Fruit fly (Drosophila melanogaster) whole organism, embryonic: Measurements from ENCODE around the gene haf.

Source experiments
- Abd-B ChIP-seq: fragments of 200-800 bp; sonication (Bioruptor generic); optimal IDR thresholded peaks from 2 replicates; lab custom pipeline; 2018; ENCODE audit warnings: missing biosample characterization, mild to moderate bottlenecking, missing genetic modification characterization, moderate library complexity
- CG10543 ChIP-seq: fragments of 200-800 bp; sonication (Bioruptor generic); optimal IDR thresholded peaks from 3 replicates; lab custom pipeline; 2017; ENCODE audit warnings: missing biosample characterization, mild to moderate bottlenecking, missing genetic modification characterization, moderate library complexity
- CG10959 ChIP-seq: fragments of 200-800 bp; sonication (Bioruptor generic); IDR thresholded peaks from 2 replicates; pipeline ENCODE4 v1.3.6; 2022; ENCODE audit warnings: missing biosample characterization, missing genetic modification characterization
- CG14667 ChIP-seq: fragments of 200-800 bp; sonication (Bioruptor generic); IDR thresholded peaks from 2 replicates; pipeline ENCODE4 v1.3.6; 2022; ENCODE audit warnings: missing biosample characterization, missing genetic modification characterization
- CG15073 ChIP-seq: fragments of 200-800 bp; sonication (Bioruptor generic); optimal IDR thresholded peaks from 2 replicates; lab custom pipeline; 2016; ENCODE audit warnings: missing biosample characterization, missing genetic modification characterization
- CG1603 ChIP-seq: fragments of 200-800 bp; sonication (Bioruptor generic); optimal IDR thresholded peaks from 2 replicates; lab custom pipeline; 2019; ENCODE audit warnings: missing biosample characterization, mild to moderate bottlenecking, missing genetic modification characterization, moderate library complexity
- CG1792 ChIP-seq: fragments of 200-800 bp; sonication (Bioruptor generic); optimal IDR thresholded peaks from 2 replicates; lab custom pipeline; 2016; ENCODE audit warnings: missing biosample characterization, missing genetic modification characterization
- CG18262 ChIP-seq: fragments of 200-800 bp; optimal IDR thresholded peaks from 3 replicates; lab custom pipeline; 2019; ENCODE audit warnings: missing biosample characterization, mild to moderate bottlenecking, missing genetic modification characterization, moderate library complexity
- CG6765 ChIP-seq: fragments of 200-800 bp; sonication (Bioruptor generic); optimal IDR thresholded peaks from 3 replicates; lab custom pipeline; 2017; ENCODE audit warnings: missing biosample characterization, mild to moderate bottlenecking, missing genetic modification characterization
- CG7839 ChIP-seq: fragments of 200-800 bp; sonication (Bioruptor generic); optimal IDR thresholded peaks from 3 replicates; lab custom pipeline; 2018; ENCODE audit warnings: missing biosample characterization, mild to moderate bottlenecking, missing genetic modification characterization, moderate library complexity
- CG9817 ChIP-seq: fragments of 200-800 bp; sonication (Bioruptor generic); optimal IDR thresholded peaks from 2 replicates; lab custom pipeline; 2018; ENCODE audit warnings: missing biosample characterization, mild to moderate bottlenecking, missing genetic modification characterization, moderate library complexity
- Dip3 ChIP-seq: fragments of 200-800 bp; sonication (Bioruptor generic); optimal IDR thresholded peaks from 3 replicates; lab custom pipeline; 2016; ENCODE audit warnings: missing biosample characterization, missing genetic modification characterization
- Doc3 ChIP-seq: fragments of 200-800 bp; sonication (Bioruptor generic); IDR thresholded peaks from 3 replicates; pipeline ENCODE4 v1.3.6; 2022; ENCODE audit warnings: missing biosample characterization, missing genetic modification characterization; ENCODE audit not compliant: partially characterized antibody
- Drgx ChIP-seq: fragments of 200-800 bp; sonication (Bioruptor generic); IDR thresholded peaks from 2 replicates; pipeline ENCODE4 v1.3.6; 2022; ENCODE audit warnings: missing biosample characterization, missing genetic modification characterization
- E2f1 ChIP-seq: fragments of 200-800 bp; sonication (Bioruptor generic); IDR thresholded peaks from 2 replicates; pipeline ENCODE4 v1.3.6; 2022; ENCODE audit warnings: missing biosample characterization, missing genetic modification characterization
- Ets65A ChIP-seq: fragments of 200-800 bp; sonication (Bioruptor generic); peaks from one replicate; lab custom pipeline; 2016; ENCODE audit warnings: missing biosample characterization, missing genetic modification characterization
- HLH3B ChIP-seq: fragments of 200-800 bp; sonication (Bioruptor generic); IDR thresholded peaks from 2 replicates; pipeline ENCODE4 v1.3.6; 2022; ENCODE audit warnings: missing biosample characterization, missing genetic modification characterization
- Oaz ChIP-seq: fragments of 200-800 bp; sonication (Bioruptor generic); IDR thresholded peaks from 2 replicates; pipeline ENCODE4 v1.3.6; 2022; ENCODE audit warnings: missing biosample characterization, missing genetic modification characterization
- Six4 ChIP-seq: fragments of 200-800 bp; sonication (Bioruptor generic); optimal IDR thresholded peaks from 2 replicates; lab custom pipeline; 2016; ENCODE audit warnings: missing biosample characterization, missing genetic modification characterization
- Sry-δ ChIP-seq: fragments of 200-800 bp; sonication (Bioruptor generic); optimal IDR thresholded peaks from 2 replicates; lab custom pipeline; 2016; ENCODE audit warnings: missing biosample characterization, missing genetic modification characterization
- Xrp1 ChIP-seq: fragments of 200-800 bp; sonication (Bioruptor generic); IDR thresholded peaks from 2 replicates; pipeline ENCODE4 v1.3.6; 2022; ENCODE audit warnings: missing biosample characterization, missing genetic modification characterization
- aop ChIP-seq: fragments of 200-800 bp; sonication (Bioruptor generic); IDR thresholded peaks from 2 replicates; pipeline ENCODE4 v1.3.6; 2022; ENCODE audit warnings: missing biosample characterization, missing genetic modification characterization
- chif ChIP-seq, 2 experiments: fragments of 200-800 bp; sonication (Bioruptor generic); optimal IDR thresholded peaks; 3 replicates each; lab custom pipeline; 2016; ENCODE audit warnings: missing biosample characterization in 2 of 2, missing genetic modification characterization in 2 of 2
- croc ChIP-seq: fragments of 200-800 bp; sonication (Bioruptor generic); conservative IDR thresholded peaks from 3 replicates; pipeline ENCODE4 v1.3.6; 2022; ENCODE audit warnings: missing biosample characterization, missing genetic modification characterization
- eve ChIP-seq, 2 experiments: fragments of >200 bp; optimal IDR thresholded peaks; 2 replicates each; lab custom pipeline; 2017; ENCODE audit warnings: missing biosample characterization in 2 of 2, missing genetic modification characterization in 2 of 2
- gcm ChIP-seq: fragments of 200-800 bp; sonication (Bioruptor generic); optimal IDR thresholded peaks from 2 replicates; lab custom pipeline; 2019; ENCODE audit warnings: missing biosample characterization, mild to moderate bottlenecking, missing genetic modification characterization, moderate library complexity
- her ChIP-seq: fragments of 200-800 bp; sonication (Bioruptor generic); optimal IDR thresholded peaks from 2 replicates; lab custom pipeline; 2016; ENCODE audit warnings: missing biosample characterization, missing genetic modification characterization
- insv ChIP-seq, 2 experiments: fragments of 200-800 bp; sonication (Bioruptor generic); optimal IDR thresholded peaks; 3 replicates each; lab custom pipeline; 2016 to 2018; ENCODE audit warnings: missing biosample characterization in 2 of 2, missing genetic modification characterization in 2 of 2
- inv ChIP-seq: fragments of 200-800 bp; sonication (Bioruptor generic); IDR thresholded peaks from 2 replicates; pipeline ENCODE4 v1.3.6; 2022; ENCODE audit warnings: missing biosample characterization, missing genetic modification characterization; ENCODE audit not compliant: partially characterized antibody
- onecut ChIP-seq: fragments of 200-800 bp; sonication (Bioruptor generic); IDR thresholded peaks from 2 replicates; pipeline ENCODE4 v1.3.6; 2022; ENCODE audit warnings: missing biosample characterization, missing genetic modification characterization
- pb ChIP-seq: fragments of 200-800 bp; sonication (Bioruptor generic); optimal IDR thresholded peaks from 3 replicates; lab custom pipeline; 2016; ENCODE audit warnings: missing biosample characterization, missing genetic modification characterization
- prd ChIP-seq, 3 experiments: fragments of >200 bp in 2 of 3; fragments of 200-800 bp in 1 of 3; sonication (Bioruptor generic) in 1 of 3; optimal IDR thresholded peaks in 2 of 3; IDR thresholded peaks in 1 of 3; 2 replicates in 2 of 3; 3 replicates in 1 of 3; pipeline versions ENCODE4 v1.3.6 to Lab custom; 2017 to 2022; ENCODE audit warnings: missing biosample characterization in 1 of 3, missing genetic modification characterization in 1 of 3
- sd ChIP-seq: fragments of 200-800 bp; sonication (Bioruptor generic); optimal IDR thresholded peaks from 3 replicates; lab custom pipeline; 2018; ENCODE audit warnings: missing biosample characterization, mild to moderate bottlenecking, missing genetic modification characterization, moderate library complexity
- sens-2 ChIP-seq: fragments of 200-800 bp; sonication (Bioruptor generic); IDR thresholded peaks from 2 replicates; pipeline ENCODE4 v1.3.6; 2022; ENCODE audit warnings: missing biosample characterization, missing genetic modification characterization
- sisA ChIP-seq: fragments of 200-800 bp; sonication (Bioruptor generic); IDR thresholded peaks from 2 replicates; pipeline ENCODE4 v1.3.6; 2022; ENCODE audit warnings: missing biosample characterization, missing genetic modification characterization
- slp2 ChIP-seq: fragments of 200-800 bp; sonication (Bioruptor generic); optimal IDR thresholded peaks from 2 replicates; lab custom pipeline; 2016; ENCODE audit warnings: missing biosample characterization, missing genetic modification characterization
- sug ChIP-seq: fragments of 200-800 bp; optimal IDR thresholded peaks from 2 replicates; lab custom pipeline; 2019; ENCODE audit warnings: missing biosample characterization, mild to moderate bottlenecking, missing genetic modification characterization, moderate library complexity
- trh ChIP-seq: fragments of 200-800 bp; sonication (Bioruptor generic); optimal IDR thresholded peaks from 2 replicates; lab custom pipeline; 2016; ENCODE audit warnings: missing biosample characterization, missing genetic modification characterization
- zen ChIP-seq: fragments of 200-800 bp; sonication (Bioruptor generic); optimal IDR thresholded peaks from 3 replicates; lab custom pipeline; 2018; ENCODE audit warnings: missing biosample characterization, mild to moderate bottlenecking, missing genetic modification characterization, moderate library complexity
- zen2 ChIP-seq: fragments of 200-800 bp; sonication (Bioruptor generic); IDR thresholded peaks from 3 replicates; pipeline ENCODE4 v1.3.6; 2022; ENCODE audit warnings: missing biosample characterization, missing genetic modification characterization; ENCODE audit not compliant: partially characterized antibody

Gene haf

dm6 chr2L:1509748-1510147 lies 45.2 kb upstream of the haf start:
- no peak for TF ChIP-seq Abd-B (GFP tag; lab: Kevin White, UChicago)
- TF ChIP-seq sd (tag; lab: Kevin White, UChicago) = no peak
- peak; percentile 24 for TF ChIP-seq zen (tag; lab: Kevin White, UChicago)
- peak; percentile 41; the same call in 1 of the 2 replicates for TF ChIP-seq Drgx (GFP tag; lab: Robert Waterston, UW)
- TF ChIP-seq pb = no peak
- TF ChIP-seq CG10543 (GFP tag; lab: Kevin White, UChicago) = no peak
- no peak for TF ChIP-seq Six4 (GFP tag; lab: Kevin White, UChicago)
- no peak for TF ChIP-seq slp2 (GFP tag; lab: Kevin White, UChicago)
- peak; percentile 41; the same call in 1 of the 2 replicates for TF ChIP-seq Xrp1 (GFP tag; lab: Robert Waterston, UW)
- peak; percentile 88 for TF ChIP-seq Ets65A (GFP tag; lab: Kevin White, UChicago)
- TF ChIP-seq HLH3B (GFP tag; lab: Robert Waterston, UW) = no peak
- peak; percentile 18; the same call in 1 of the 2 replicates for TF ChIP-seq sens-2
- TF ChIP-seq CG14667 = 0 out of 2 replicates have a peak, but pooled peaks have one; percentile 7
- TF ChIP-seq onecut (GFP tag; lab: Robert Waterston, UW) = no peak
- peak in 1 of 2 experiments; percentile 10 for TF ChIP-seq eve (GFP tag; optimal IDR thresholded peaks at IDR 0.05; lab: Kevin White, UChicago)
- TF ChIP-seq inv (GFP tag; lab: Robert Waterston, UW) = no peak
- TF ChIP-seq chif (GFP tag; optimal IDR thresholded peaks at IDR 0.05; lab: Kevin White, UChicago) = peak in 1 of 2 experiments; percentile 12
- TF ChIP-seq aop (GFP tag; lab: Robert Waterston, UW) = no peak
- no peak for TF ChIP-seq Dip3 (GFP tag; lab: Kevin White, UChicago)
- TF ChIP-seq sisA (GFP tag; lab: Robert Waterston, UW) = peak; percentile 21; the same call in 1 of the 2 replicates
- TF ChIP-seq CG9817 = no peak
- no peak for TF ChIP-seq prd (optimal IDR thresholded peaks at IDR 0.05; lab: Kevin White, UChicago)
- TF ChIP-seq prd (GFP tag; IDR thresholded peaks at IDR 0.05; lab: Robert Waterston, UW) = peak; percentile 76; the same call in 2 of the 3 replicates
- TF ChIP-seq CG10959 (GFP tag; lab: Robert Waterston, UW) = peak; percentile 8; the same call in 1 of the 2 replicates
- TF ChIP-seq E2f1 (GFP tag; lab: Robert Waterston, UW) = no peak
- no peak for TF ChIP-seq zen2 (GFP tag; lab: Robert Waterston, UW)
- no peak for TF ChIP-seq gcm (GFP tag; lab: Kevin White, UChicago)
- no peak for TF ChIP-seq Oaz (GFP tag; lab: Robert Waterston, UW)
- TF ChIP-seq her = no peak
- TF ChIP-seq CG1792 = no peak
- TF ChIP-seq CG1603 (tag; lab: Kevin White, UChicago) = peak; percentile 15

dm6 chr2L:1517378-1517777 lies 37.6 kb upstream of the haf start, which contains the start of gene CG18132:
TSS of gene CG18132 (minus strand) at chr2L:1517478.
- TF ChIP-seq trh (no peak), CG7839 (no peak), Sry-δ (GFP tag; lab: Kevin White, UChicago) (no peak), insv (GFP tag; optimal IDR thresholded peaks at IDR 0.05; lab: Kevin White, UChicago) (no peak), CG18262 (tag; lab: Kevin White, UChicago) (no peak), sug (tag; lab: Kevin White, UChicago) (no peak), CG15073 (GFP tag; lab: Kevin White, UChicago) (no peak), CG6765 (GFP tag; lab: Kevin White, UChicago) (no peak), croc (GFP tag; lab: Robert Waterston, UW) (no peak), Doc3 (GFP tag; lab: Robert Waterston, UW) (no peak)
